Fruit fly (Drosophila melanogaster) whole organism, prepupa: ENCODE measurements around the gene Acp1.

Experiments used
- CG11762 ChIP-seq: fragments of 200-800 bp; sonication (Bioruptor generic); optimal IDR thresholded peaks from 3 replicates; lab custom pipeline; 2016; ENCODE audit warnings: missing biosample characterization, missing genetic modification characterization; ENCODE audit not compliant: insufficient read depth
- CG15336 ChIP-seq: fragments of 200-800 bp; sonication (Bioruptor generic); IDR thresholded peaks from 2 replicates; pipeline ENCODE4 v1.3.6; 2022; ENCODE audit warnings: missing biosample characterization, missing genetic modification characterization
- CG3032 ChIP-seq: fragments of 200-800 bp; optimal IDR thresholded peaks from 2 replicates; lab custom pipeline; 2019; ENCODE audit warnings: missing biosample characterization, mild to moderate bottlenecking, missing genetic modification characterization, moderate library complexity
- CG6792 ChIP-seq: fragments of 200-800 bp; sonication (Bioruptor generic); optimal IDR thresholded peaks from 3 replicates; lab custom pipeline; 2016; ENCODE audit warnings: missing biosample characterization, missing genetic modification characterization
- Gug ChIP-seq: fragments of 200-800 bp; sonication (Bioruptor generic); IDR thresholded peaks from 2 replicates; pipeline ENCODE4 v1.3.6; 2022; ENCODE audit warnings: missing biosample characterization, missing genetic modification characterization
- net ChIP-seq: fragments of 200-800 bp; sonication (Bioruptor generic); optimal IDR thresholded peaks from 3 replicates; lab custom pipeline; 2016; ENCODE audit warnings: missing biosample characterization, missing genetic modification characterization

dm6 chr2L:7711034-7711685, 30.2 kb downstream of the Acp1 start:
- TF ChIP-seq CG3032 (no peak), net (GFP tag; lab: Kevin White, UChicago) (no peak), CG11762 (no peak), Gug (GFP tag; lab: Robert Waterston, UW) (no peak), CG15336 (GFP tag; lab: Robert Waterston, UW) (no peak), CG6792 (GFP tag; lab: Kevin White, UChicago) (no peak)
